Worm (Caenorhabditis elegans) whole organism, young adult: Measurements from ENCODE around the gene T23F11.4.

Experiments used
- B0019.2 ChIP-seq: fragments of 200-800 bp; sonication (Bioruptor generic); conservative IDR thresholded peaks from 2 replicates; pipeline ENCODE4 v1.3.6; 2022; ENCODE audit warnings: missing genetic modification reagents, missing genetic modification characterization, missing compliant biosample characterization
- B0336.3 ChIP-seq: fragments of 200-800 bp; sonication (Bioruptor generic); IDR thresholded peaks from 2 replicates; pipeline ENCODE4 v1.3.6; 2022; ENCODE audit warnings: missing genetic modification characterization, missing compliant biosample characterization
- C06A6.2 ChIP-seq: fragments of 200-800 bp; sonication (Bioruptor generic); conservative IDR thresholded peaks from 2 replicates; pipeline ENCODE4 v1.3.6; 2022; ENCODE audit warnings: missing genetic modification characterization, missing compliant biosample characterization
- F10E7.11 ChIP-seq: sonication (generic microtip); optimal IDR thresholded peaks from 2 replicates; lab custom pipeline; 2017; ENCODE audit warnings: mild to moderate bottlenecking, missing genetic modification characterization, moderate library complexity, missing compliant biosample characterization
- F22D6.2 ChIP-seq: sonication (generic microtip); optimal IDR thresholded peaks from 2 replicates; lab custom pipeline; 2016; ENCODE audit warnings: mild to moderate bottlenecking, missing genetic modification characterization, missing compliant biosample characterization
- F37B4.10 ChIP-seq: fragments of 200-800 bp; sonication (Bioruptor generic); IDR thresholded peaks from 2 replicates; pipeline ENCODE4 v1.3.6; 2022; ENCODE audit warnings: missing genetic modification characterization, missing compliant biosample characterization
- F49E8.2 ChIP-seq: sonication (generic microtip); optimal IDR thresholded peaks from 3 replicates; lab custom pipeline; 2017; ENCODE audit warnings: missing genetic modification characterization, mild to moderate bottlenecking, missing compliant biosample characterization, antibody characterized with exemption, moderate library complexity; ENCODE audit not compliant: insufficient read depth
- F55B11.4 ChIP-seq: sonication (generic microtip); optimal IDR thresholded peaks from 2 replicates; lab custom pipeline; 2016; ENCODE audit warnings: missing compliant biosample characterization, missing genetic modification characterization, borderline replicate concordance; ENCODE audit not compliant: insufficient read depth
- F57A8.1 ChIP-seq: fragments of 200-800 bp; sonication (Bioruptor generic); optimal IDR thresholded peaks from 2 replicates; lab custom pipeline; 2018; ENCODE audit warnings: mild to moderate bottlenecking, missing genetic modification characterization, moderate library complexity, missing compliant biosample characterization
- K11D2.4 ChIP-seq: fragments of 200-800 bp; sonication (Bioruptor generic); IDR thresholded peaks from 2 replicates; pipeline ENCODE4 v1.3.6; 2022; ENCODE audit warnings: missing genetic modification reagents, missing genetic modification characterization, missing compliant biosample characterization
- T26A5.8 ChIP-seq: sonication (generic microtip); optimal IDR thresholded peaks from 2 replicates; lab custom pipeline; 2016; ENCODE audit warnings: missing genetic modification characterization, missing compliant biosample characterization
- Y53G8AR.9 ChIP-seq: fragments of 200-800 bp; sonication (Bioruptor generic); conservative IDR thresholded peaks from 2 replicates; pipeline ENCODE4 v1.3.6; 2022; ENCODE audit warnings: missing genetic modification reagents, missing genetic modification characterization, missing compliant biosample characterization
- aptf-2 ChIP-seq: fragments of 200-800 bp; sonication (Bioruptor generic); conservative IDR thresholded peaks from 2 replicates; pipeline ENCODE4 v1.3.6; 2022; ENCODE audit warnings: missing genetic modification reagents, missing genetic modification characterization, missing compliant biosample characterization
- attf-3 ChIP-seq: fragments of 200-800 bp; sonication (Bioruptor generic); conservative IDR thresholded peaks from 2 replicates; pipeline ENCODE4 v1.3.6; 2022; ENCODE audit warnings: missing genetic modification reagents, missing genetic modification characterization, missing compliant biosample characterization
- bed-2 ChIP-seq: fragments of 200-800 bp; sonication (Bioruptor generic); IDR thresholded peaks from 2 replicates; pipeline ENCODE4 v1.3.6; 2022; ENCODE audit warnings: missing genetic modification reagents, missing genetic modification characterization, missing compliant biosample characterization
- cebp-2 ChIP-seq: fragments of 200-800 bp; sonication (Bioruptor generic); IDR thresholded peaks from 2 replicates; pipeline ENCODE4 v1.3.6; 2022; ENCODE audit warnings: missing genetic modification characterization, missing compliant biosample characterization
- ceh-100 ChIP-seq: fragments of 200-800 bp; sonication (Bioruptor generic); IDR thresholded peaks from 2 replicates; pipeline ENCODE4 v1.3.6; 2022; ENCODE audit warnings: missing genetic modification reagents, missing genetic modification characterization, missing compliant biosample characterization
- ceh-40 ChIP-seq: fragments of 200-800 bp; sonication (Bioruptor generic); IDR thresholded peaks from 2 replicates; pipeline ENCODE4 v1.3.6; 2022; ENCODE audit warnings: missing genetic modification characterization, missing compliant biosample characterization
- ceh-58 ChIP-seq: fragments of 200-800 bp; sonication (Bioruptor generic); IDR thresholded peaks from 2 replicates; pipeline ENCODE4 v1.3.6; 2022; ENCODE audit warnings: missing genetic modification characterization, missing compliant biosample characterization
- dpff-1 ChIP-seq: sonication (generic microtip); optimal IDR thresholded peaks from 2 replicates; lab custom pipeline; 2017; ENCODE audit warnings: mild to moderate bottlenecking, missing genetic modification characterization, missing compliant biosample characterization
- ets-4 ChIP-seq: fragments of 200-800 bp; sonication (Bioruptor generic); optimal IDR thresholded peaks from 2 replicates; lab custom pipeline; 2018; ENCODE audit warnings: mild to moderate bottlenecking, missing genetic modification characterization, missing compliant biosample characterization
- gei-17 ChIP-seq: fragments of 200-800 bp; sonication (Bioruptor generic); optimal IDR thresholded peaks from 2 replicates; lab custom pipeline; 2018; ENCODE audit warnings: mild to moderate bottlenecking, missing genetic modification characterization, missing compliant biosample characterization
- him-1 ChIP-seq: sonication (generic microtip); optimal IDR thresholded peaks from 2 replicates; lab custom pipeline; 2016; ENCODE audit warnings: missing genotype, missing genetic modification reagents, missing genetic modification characterization, missing compliant biosample characterization
- hsf-1 ChIP-seq: fragments of 200-800 bp; sonication (Bioruptor generic); IDR thresholded peaks from 2 replicates; pipeline ENCODE4 v1.3.6; 2022; ENCODE audit warnings: missing genetic modification reagents, missing genetic modification characterization, missing compliant biosample characterization
- lag-1 ChIP-seq: fragments of 200-800 bp; sonication (Bioruptor generic); IDR thresholded peaks from 2 replicates; pipeline ENCODE4 v1.3.6; 2022; ENCODE audit warnings: missing genetic modification reagents, missing genetic modification characterization, missing compliant biosample characterization
- let-607 ChIP-seq, 2 experiments: fragments of 200-800 bp in 1 of 2; sonication (Bioruptor generic) in 1 of 2; sonication (generic microtip) in 1 of 2; optimal IDR thresholded peaks; 2 replicates each; lab custom pipeline; 2016 to 2018; ENCODE audit warnings: mild to moderate bottlenecking in 2 of 2, missing compliant biosample characterization in 2 of 2, missing genetic modification characterization in 2 of 2, moderate library complexity in 2 of 2, missing genotype in 1 of 2
- lin-26 ChIP-seq: fragments of 200-800 bp; sonication (Bioruptor generic); IDR thresholded peaks from 2 replicates; pipeline ENCODE4 v1.3.6; 2022; ENCODE audit warnings: missing genetic modification reagents, missing genetic modification characterization, missing compliant biosample characterization
- lin-35 ChIP-seq, 3 experiments: fragments of 150-350 bp in 2 of 3; sonication (generic microtip) in 1 of 3; optimal IDR thresholded peaks; 2 replicates each; lab custom pipeline; 2014 to 2018; ENCODE audit warnings: missing biosample characterization in 3 of 3, missing genetic modification characterization in 3 of 3, missing genetic modification reagents in 3 of 3
- lin-40 ChIP-seq: sonication (generic microtip); optimal IDR thresholded peaks from 2 replicates; lab custom pipeline; 2016; ENCODE audit warnings: missing genetic modification characterization, mild to moderate bottlenecking, missing compliant biosample characterization, missing genotype, missing genetic modification reagents
- lin-54 ChIP-seq: fragments of 200-800 bp; sonication (Bioruptor generic); optimal IDR thresholded peaks from 2 replicates; lab custom pipeline; 2018; ENCODE audit warnings: mild to moderate bottlenecking, missing genetic modification characterization, missing compliant biosample characterization
- madf-3 ChIP-seq: fragments of 200-800 bp; sonication (Bioruptor generic); IDR thresholded peaks from 2 replicates; pipeline ENCODE4 v1.3.6; 2022; ENCODE audit warnings: missing genetic modification reagents, missing genetic modification characterization, missing compliant biosample characterization
- madf-6 ChIP-seq: fragments of 200-800 bp; sonication (Bioruptor generic); IDR thresholded peaks from 2 replicates; pipeline ENCODE4 v1.3.6; 2022; ENCODE audit warnings: missing genetic modification reagents, missing genetic modification characterization, missing compliant biosample characterization
- mel-28 ChIP-seq: sonication (generic microtip); optimal IDR thresholded peaks from 2 replicates; lab custom pipeline; 2016; ENCODE audit warnings: borderline replicate concordance, mild to moderate bottlenecking, missing genetic modification characterization, missing compliant biosample characterization
- nfya-1 ChIP-seq: sonication (generic microtip); optimal IDR thresholded peaks from 2 replicates; lab custom pipeline; 2017; ENCODE audit warnings: antibody characterized with exemption, missing compliant biosample characterization, missing genetic modification characterization, borderline replicate concordance; ENCODE audit not compliant: insufficient read depth
- nfyb-1 ChIP-seq: fragments of 200-800 bp; sonication (Bioruptor generic); IDR thresholded peaks from 2 replicates; pipeline ENCODE4 v1.3.6; 2022; ENCODE audit warnings: missing genetic modification reagents, missing genetic modification characterization, missing compliant biosample characterization
- nhr-179 ChIP-seq: sonication (generic microtip); optimal IDR thresholded peaks from 2 replicates; lab custom pipeline; 2016; ENCODE audit warnings: mild to moderate bottlenecking, missing genetic modification characterization, missing compliant biosample characterization
- nhr-27 ChIP-seq: fragments of 200-800 bp; sonication (Bioruptor generic); optimal IDR thresholded peaks from 2 replicates; lab custom pipeline; 2018; ENCODE audit warnings: mild to moderate bottlenecking, missing genetic modification characterization, moderate library complexity, missing compliant biosample characterization
- nhr-90 ChIP-seq: sonication (generic microtip); optimal IDR thresholded peaks from 2 replicates; lab custom pipeline; 2016; ENCODE audit warnings: missing genotype, mild to moderate bottlenecking, missing genetic modification characterization, missing compliant biosample characterization
- pbrm-1 ChIP-seq: fragments of 200-800 bp; sonication (Bioruptor generic); IDR thresholded peaks from 2 replicates; pipeline ENCODE4 v1.3.6; 2022; ENCODE audit warnings: missing genetic modification reagents, missing genetic modification characterization, missing compliant biosample characterization
- rec-8 ChIP-seq, 2 experiments: sonication (generic microtip); optimal IDR thresholded peaks; 2 replicates each; lab custom pipeline; 2016; ENCODE audit warnings: mild to moderate bottlenecking in 2 of 2, missing genetic modification characterization in 2 of 2, missing genetic modification reagents in 2 of 2, missing genotype in 2 of 2, missing biosample characterization in 1 of 2, missing compliant biosample characterization in 1 of 2, moderate library complexity in 1 of 2
- sdz-38 ChIP-seq: sonication (generic microtip); optimal IDR thresholded peaks from 2 replicates; lab custom pipeline; 2016; ENCODE audit warnings: missing genotype, missing genetic modification characterization, missing compliant biosample characterization
- sea-2 ChIP-seq: fragments of 200-800 bp; sonication (Bioruptor generic); IDR thresholded peaks from 2 replicates; pipeline ENCODE4 v1.3.6; 2022; ENCODE audit warnings: missing genetic modification characterization, missing compliant biosample characterization
- snpc-1.1 ChIP-seq: sonication (generic microtip); optimal IDR thresholded peaks from 2 replicates; lab custom pipeline; 2017; ENCODE audit warnings: missing genetic modification characterization, mild to moderate bottlenecking, missing compliant biosample characterization, antibody characterized with exemption, moderate library complexity, missing genotype, missing genetic modification reagents; ENCODE audit not compliant: insufficient read depth
- somi-1 ChIP-seq: fragments of 200-800 bp; sonication (Bioruptor generic); optimal IDR thresholded peaks from 2 replicates; lab custom pipeline; 2018; ENCODE audit warnings: mild to moderate bottlenecking, missing genetic modification characterization, missing compliant biosample characterization
- zim-3 ChIP-seq: sonication (generic microtip); optimal IDR thresholded peaks from 2 replicates; lab custom pipeline; 2017; ENCODE audit warnings: mild to moderate bottlenecking, missing genetic modification characterization, moderate library complexity, missing compliant biosample characterization
- ztf-26 ChIP-seq: sonication (generic microtip); optimal IDR thresholded peaks from 2 replicates; lab custom pipeline; 2017; ENCODE audit warnings: missing genetic modification characterization, missing compliant biosample characterization
- ztf-28 ChIP-seq: fragments of 200-800 bp; sonication (Bioruptor generic); IDR thresholded peaks from 2 replicates; pipeline ENCODE4 v1.3.6; 2022; ENCODE audit warnings: missing genetic modification reagents, missing genetic modification characterization, missing compliant biosample characterization

T23F11.4 gene

DNA sequence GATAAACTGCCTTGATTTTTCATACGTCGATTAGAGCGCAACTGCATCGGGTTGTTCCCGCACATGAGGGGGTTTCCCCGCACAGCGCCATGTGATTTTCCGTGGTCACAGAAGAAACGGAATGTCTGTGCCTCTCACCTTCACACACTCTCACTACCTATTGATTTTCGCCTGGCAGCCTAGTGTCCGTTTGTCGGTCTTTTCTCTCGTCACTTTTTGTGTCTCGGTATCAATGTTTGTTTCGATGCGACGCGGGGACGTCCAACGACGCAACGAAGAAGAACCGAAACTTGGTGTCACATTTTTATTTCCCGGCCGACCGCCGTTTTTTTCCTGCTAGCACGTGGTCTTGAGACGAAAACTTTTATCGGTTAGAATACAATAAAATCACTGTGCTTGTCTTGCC is 15.8 kb downstream of the T23F11.4 start (continued):
- peak; percentile 37; the same call in 1 of the 2 replicates for TF ChIP-seq ceh-100 (GFP tag; lab: Robert Waterston, UW)
- peak; percentile 93 for TF ChIP-seq B0336.3
- TF ChIP-seq lin-26 (GFP tag; lab: Robert Waterston, UW): peak; percentile 48; the same call in 1 of the 2 replicates
- TF ChIP-seq ztf-26: peak; percentile 94
- TF ChIP-seq C06A6.2: peak; percentile 84
- 0 out of 2 replicates have a peak, but pooled peaks have one; percentile 46 for TF ChIP-seq F37B4.10 (GFP tag; lab: Robert Waterston, UW)
- TF ChIP-seq mel-28 (tag; lab: Kevin White, UChicago): no peak
- TF ChIP-seq B0019.2 (GFP tag; lab: Robert Waterston, UW): no peak
- peak; percentile 60; the same call in 1 of the 2 replicates for TF ChIP-seq attf-3 (GFP tag; lab: Robert Waterston, UW)
- no peak for TF ChIP-seq F49E8.2 (tag; lab: Kevin White, UChicago)
- peak; percentile 82 for TF ChIP-seq K11D2.4 (GFP tag; lab: Robert Waterston, UW)
- no peak for TF ChIP-seq cebp-2 (GFP tag; lab: Robert Waterston, UW)
- TF ChIP-seq lin-40 (tag; lab: Kevin White, UChicago): peak; percentile 91
- TF ChIP-seq nfya-1: no peak
- no peak for TF ChIP-seq lag-1 (GFP tag; lab: Robert Waterston, UW)
- TF ChIP-seq lin-54: peak; percentile 81
- TF ChIP-seq F10E7.11: no peak
- 0 out of 2 replicates have a peak, but pooled peaks have one; percentile 35 for TF ChIP-seq hsf-1 (GFP tag; lab: Robert Waterston, UW)
- TF ChIP-seq rec-8 (tag; optimal IDR thresholded peaks at IDR 0.05; lab: Kevin White, UChicago): no peak
- no peak for TF ChIP-seq F57A8.1 (GFP tag; lab: Kevin White, UChicago)
- TF ChIP-seq ets-4 (GFP tag; lab: Kevin White, UChicago): peak; percentile 86
- TF ChIP-seq nfyb-1 (GFP tag; lab: Robert Waterston, UW): peak; percentile 93
- TF ChIP-seq sea-2 (GFP tag; lab: Robert Waterston, UW): no peak
- no peak for TF ChIP-seq madf-3 (GFP tag; lab: Robert Waterston, UW)
- no peak for TF ChIP-seq ztf-28 (GFP tag; lab: Robert Waterston, UW)
- TF ChIP-seq F55B11.4 (tag; lab: Kevin White, UChicago): no peak
- no peak for TF ChIP-seq aptf-2 (GFP tag; lab: Robert Waterston, UW)
- TF ChIP-seq nhr-90 (tag; lab: Kevin White, UChicago): peak; percentile 92
- TF ChIP-seq ceh-40 (GFP tag; lab: Robert Waterston, UW): no peak
- peak; percentile 95 for TF ChIP-seq somi-1 (GFP tag; lab: Kevin White, UChicago)
- no peak for TF ChIP-seq zim-3 (tag; lab: Kevin White, UChicago)
- no peak for TF ChIP-seq bed-2
- TF ChIP-seq nhr-179 (tag; lab: Kevin White, UChicago): no peak
- peak in 1 of 3 experiments; percentile 66 for TF ChIP-seq lin-35 (GFP tag; optimal IDR thresholded peaks at IDR 0.05; lab: Kevin White, UChicago)
- TF ChIP-seq Y53G8AR.9: peak; percentile 53; the same call in 1 of the 2 replicates
- TF ChIP-seq gei-17 (GFP tag; lab: Kevin White, UChicago): peak; percentile 32
- TF ChIP-seq pbrm-1 (GFP tag; lab: Robert Waterston, UW): peak; percentile 79; the same call in 1 of the 2 replicates
- peak; percentile 50 for TF ChIP-seq nhr-27 (tag; lab: Kevin White, UChicago)
- TF ChIP-seq snpc-1.1 (tag; lab: Kevin White, UChicago): no peak
- TF ChIP-seq F22D6.2 (tag; lab: Kevin White, UChicago): peak; percentile 86
- TF ChIP-seq ceh-58 (GFP tag; lab: Robert Waterston, UW): no peak
- TF ChIP-seq let-607 (tag; optimal IDR thresholded peaks at IDR 0.05; lab: Kevin White, UChicago): peak; percentile 81 to 89
- no peak for TF ChIP-seq madf-6 (GFP tag; lab: Robert Waterston, UW)
- TF ChIP-seq him-1: no peak
- TF ChIP-seq sdz-38 (tag; lab: Kevin White, UChicago): no peak
- no peak for TF ChIP-seq dpff-1 (tag; lab: Kevin White, UChicago)
- TF ChIP-seq T26A5.8 (tag; lab: Kevin White, UChicago): no peak
